Fruit fly (Drosophila melanogaster): ENCODE data around the gene SAK.

SAK gene

DNA sequence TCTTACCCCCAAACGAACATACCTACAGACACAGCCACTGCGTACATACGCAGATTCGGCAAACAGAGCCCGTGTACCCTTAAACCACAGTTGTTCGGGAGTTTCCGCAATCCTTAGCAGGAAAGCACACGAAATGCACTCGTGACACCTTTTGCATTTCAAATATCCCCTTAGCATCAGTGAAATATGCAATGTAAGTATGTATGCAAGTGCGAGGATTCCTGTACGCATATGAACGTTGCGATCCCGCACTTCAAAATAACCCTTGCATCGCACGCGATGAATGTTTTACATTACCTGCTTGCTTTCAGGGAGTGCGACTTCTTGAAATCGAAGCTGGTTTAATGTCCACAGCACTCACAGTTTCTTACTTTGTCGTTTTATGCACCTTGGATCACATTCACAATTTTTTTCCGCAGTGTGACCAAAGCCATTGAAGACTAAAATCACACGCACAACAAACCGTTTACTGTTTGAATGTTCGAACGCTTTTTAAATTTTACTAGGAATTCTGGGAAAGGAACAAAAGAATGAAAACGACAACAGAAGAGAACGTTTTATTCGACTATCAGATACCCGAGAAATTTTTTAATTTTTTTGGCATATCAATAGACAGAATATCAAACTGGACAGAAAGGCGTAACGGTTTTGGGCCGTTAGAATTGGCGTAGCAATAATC, 17.7 kb upstream of the SAK start, which contains the start of gene Mkrn1 (continued):
- TF ChIP-seq disco-r (GFP tag; optimal IDR thresholded peaks at IDR 0.05) (no peak), CG14014 (GFP tag; IDR thresholded peaks at IDR 0.05) (no peak), Drgx (GFP tag; IDR thresholded peaks at IDR 0.05) (no peak), Adf1 (GFP tag; IDR thresholded peaks at IDR 0.05) (no peak), en (GFP tag; optimal IDR thresholded peaks at IDR 0.05) (no peak), CG6791 (GFP tag; IDR thresholded peaks at IDR 0.05; ENCODE audit: partially characterized antibody) (peak; percentile 94), ase (GFP tag; IDR thresholded peaks at IDR 0.05) (no peak), ranshi (GFP tag; IDR thresholded peaks at IDR 0.05) (no peak), CG3065 (GFP tag; optimal IDR thresholded peaks at IDR 0.05) (no peak), Lpt (GFP tag; optimal IDR thresholded peaks at IDR 0.05) (no peak), esg (GFP tag; conservative IDR thresholded peaks at IDR 0.05) (no peak), nerfin-1 (tag; optimal IDR thresholded peaks at IDR 0.05) (peak; percentile 89), ssp (GFP tag; IDR thresholded peaks at IDR 0.05) (no peak), hbn (GFP tag; IDR thresholded peaks at IDR 0.05; ENCODE audit: partially characterized antibody) (0 out of 2 replicates have a peak, but pooled peaks have one; percentile 22), ash1 (GFP tag; optimal IDR thresholded peaks at IDR 0.05) (no peak), hkb (optimal IDR thresholded peaks at IDR 0.05) (no peak), hkb (GFP tag; IDR thresholded peaks at IDR 0.05) (no peak), Dek (tag; optimal IDR thresholded peaks at IDR 0.05) (no peak), CG11695 (GFP tag; IDR thresholded peaks at IDR 0.05) (no peak), Usf (GFP tag; optimal IDR thresholded peaks at IDR 0.05) (no peak), br (optimal IDR thresholded peaks at IDR 0.05) (no peak), unpg (GFP tag; optimal IDR thresholded peaks at IDR 0.05) (no peak), E2f2 (GFP tag; IDR thresholded peaks at IDR 0.05) (peak; percentile 44), Sox100B (GFP tag; optimal IDR thresholded peaks at IDR 0.05) (no peak), CG30403 (GFP tag; optimal IDR thresholded peaks at IDR 0.05) (no peak), grn (GFP tag; optimal IDR thresholded peaks at IDR 0.05) (no peak), CG8290 (GFP tag; optimal IDR thresholded peaks at IDR 0.05) (peak; percentile 80), CG8290 (tag; optimal IDR thresholded peaks at IDR 0.05) (no peak), Bdp1 (GFP tag; optimal IDR thresholded peaks at IDR 0.05) (no peak), pum (GFP tag; optimal IDR thresholded peaks at IDR 0.05) (no peak), Atf3 (GFP tag; optimal IDR thresholded peaks at IDR 0.05) (no peak), Six4 (GFP tag; optimal IDR thresholded peaks at IDR 0.05) (no peak), cato (GFP tag; optimal IDR thresholded peaks at IDR 0.05; ENCODE audit: borderline replicate concordance) (no peak), CG8478 (optimal IDR thresholded peaks at IDR 0.05) (no peak), CG13894 (tag; optimal IDR thresholded peaks at IDR 0.05) (no peak), CG33557 (GFP tag; optimal IDR thresholded peaks at IDR 0.05) (no peak), Dp (GFP tag; optimal IDR thresholded peaks at IDR 0.05) (peak; percentile 38), CG43689 (GFP tag; IDR thresholded peaks at IDR 0.05) (no peak), run (tag; optimal IDR thresholded peaks at IDR 0.05) (no peak), org-1 (GFP tag; optimal IDR thresholded peaks at IDR 0.05) (no peak), CG18011 (GFP tag; optimal IDR thresholded peaks at IDR 0.05) (no peak), ci (GFP tag; IDR thresholded peaks at IDR 0.05) (no peak), CG10267 (tag; optimal IDR thresholded peaks at IDR 0.05) (peak; percentile 47), Lhr (GFP tag; optimal IDR thresholded peaks at IDR 0.05) (peak; percentile 70), CG2202 (tag; optimal IDR thresholded peaks at IDR 0.05) (no peak), ATbp (GFP tag; optimal IDR thresholded peaks at IDR 0.05) (no peak), nau (GFP tag; optimal IDR thresholded peaks at IDR 0.05) (no peak), CG8281 (tag; optimal IDR thresholded peaks at IDR 0.05) (no peak), sens-2 (GFP tag; IDR thresholded peaks at IDR 0.05) (no peak), fd96Cb (tag; optimal IDR thresholded peaks at IDR 0.05) (no peak), kah (GFP tag; optimal IDR thresholded peaks at IDR 0.05) (no peak), Dfd (GFP tag; optimal IDR thresholded peaks at IDR 0.05) (no peak), onecut (GFP tag; IDR thresholded peaks at IDR 0.05) (no peak)

Data from whole organism, embryonic.